Fruit fly (Drosophila melanogaster) whole organism: ENCODE results near the gene CG18233.

Experiments used
- CG8478 ChIP-seq: fragments of >200 bp; optimal IDR thresholded peaks from 2 replicates; lab custom pipeline; 2018; ENCODE audit warnings: inconsistent platforms
- EcR ChIP-seq, 2 experiments: fragments of >200 bp; optimal IDR thresholded peaks; 2 replicates each; lab custom pipeline; 2017; ENCODE audit warnings: missing biosample characterization in 2 of 2, missing genetic modification characterization in 2 of 2, missing genetic modification reagents in 2 of 2
- pan ChIP-seq: fragments of >200 bp; optimal IDR thresholded peaks from 2 replicates; lab custom pipeline; 2017
- psq ChIP-seq: fragments of >200 bp; optimal IDR thresholded peaks from 2 replicates; lab custom pipeline; 2017
- usp ChIP-seq: fragments of >200 bp; optimal IDR thresholded peaks from 2 replicates; lab custom pipeline; 2017; ENCODE audit warnings: missing biosample characterization, missing genetic modification characterization, mixed read lengths

- TF ChIP-seq pan (lab: Kevin White, UChicago) (no peak), CG8478 (lab: Kevin White, UChicago) (no peak), psq (lab: Kevin White, UChicago) (no peak), EcR (GFP tag; optimal IDR thresholded peaks at IDR 0.05; lab: Kevin White, UChicago) (no peak), usp (GFP tag; lab: Kevin White, UChicago) (no peak)
Observed at dm6 chr3L:18617893-18618577, 12.8 kb downstream of the CG18233 start, which contains the start of the genes CG13380 and CG4174.
